Fruit fly (Drosophila melanogaster) whole organism, embryonic: ENCODE results near the gene CG13369.

ENCODE experiments used
- Antp ChIP-seq: fragments of 200-800 bp; sonication (Bioruptor generic); optimal IDR thresholded peaks from 3 replicates; lab custom pipeline; 2016; ENCODE audit warnings: missing biosample characterization, missing genetic modification characterization
- Bteb2 ChIP-seq: fragments of 200-800 bp; sonication (Bioruptor generic); optimal IDR thresholded peaks from 2 replicates; lab custom pipeline; 2016; ENCODE audit warnings: missing biosample characterization, missing genetic modification characterization
- CG10366 ChIP-seq: fragments of 200-800 bp; sonication (Bioruptor generic); IDR thresholded peaks from 2 replicates; pipeline ENCODE4 v1.3.6; 2022; ENCODE audit warnings: missing biosample characterization, missing genetic modification characterization
- CG10959 ChIP-seq: fragments of 200-800 bp; sonication (Bioruptor generic); IDR thresholded peaks from 2 replicates; pipeline ENCODE4 v1.3.6; 2022; ENCODE audit warnings: missing biosample characterization, missing genetic modification characterization
- CG11504 ChIP-seq: fragments of 200-800 bp; sonication (Bioruptor generic); optimal IDR thresholded peaks from 3 replicates; lab custom pipeline; 2019; ENCODE audit warnings: missing biosample characterization, mild to moderate bottlenecking, missing genetic modification characterization, moderate library complexity
- CG12219 ChIP-seq: fragments of 200-800 bp; sonication (Bioruptor generic); optimal IDR thresholded peaks from 3 replicates; lab custom pipeline; 2018; ENCODE audit warnings: missing biosample characterization, mild to moderate bottlenecking, missing genetic modification characterization
- CG12659 ChIP-seq: fragments of 200-800 bp; sonication (Bioruptor generic); optimal IDR thresholded peaks from 3 replicates; lab custom pipeline; 2017; ENCODE audit warnings: mild to moderate bottlenecking, missing biosample characterization, missing genetic modification reagents, missing genetic modification characterization
- CG13424 ChIP-seq: fragments of 200-800 bp; sonication (Bioruptor generic); optimal IDR thresholded peaks from 2 replicates; lab custom pipeline; 2019; ENCODE audit warnings: missing biosample characterization, mild to moderate bottlenecking, missing genetic modification characterization, moderate library complexity
- CG15269 ChIP-seq: fragments of 200-800 bp; sonication (Bioruptor generic); optimal IDR thresholded peaks from 2 replicates; lab custom pipeline; 2018; ENCODE audit warnings: missing biosample characterization, mild to moderate bottlenecking, missing genetic modification characterization, moderate library complexity
- CG1529 ChIP-seq: fragments of 200-800 bp; sonication (Bioruptor generic); optimal IDR thresholded peaks from 3 replicates; lab custom pipeline; 2018; ENCODE audit warnings: missing biosample characterization, missing genetic modification characterization
- CG17186 ChIP-seq: fragments of 200-800 bp; sonication (Bioruptor generic); optimal IDR thresholded peaks from 3 replicates; lab custom pipeline; 2017; ENCODE audit warnings: missing biosample characterization, missing genetic modification reagents, missing genetic modification characterization
- CG30020 ChIP-seq: fragments of 200-800 bp; optimal IDR thresholded peaks from 2 replicates; lab custom pipeline; 2019; ENCODE audit warnings: missing biosample characterization, mild to moderate bottlenecking, missing genetic modification characterization, moderate library complexity
- CG31224 ChIP-seq: fragments of 200-800 bp; sonication (Bioruptor generic); IDR thresholded peaks from 2 replicates; pipeline ENCODE4 v1.3.6; 2022; ENCODE audit warnings: missing biosample characterization, missing genetic modification characterization
- CG32767 ChIP-seq: fragments of 200-800 bp; sonication (Bioruptor generic); IDR thresholded peaks from 2 replicates; pipeline ENCODE4 v1.3.6; 2022; ENCODE audit warnings: missing biosample characterization, missing genetic modification characterization
- CG32772 ChIP-seq: fragments of 200-800 bp; sonication (Bioruptor generic); IDR thresholded peaks from 2 replicates; pipeline ENCODE4 v1.3.6; 2022; ENCODE audit warnings: missing biosample characterization, missing genetic modification characterization
- CG5180 ChIP-seq: fragments of 200-800 bp; sonication (Bioruptor generic); optimal IDR thresholded peaks from 3 replicates; lab custom pipeline; 2017; ENCODE audit warnings: missing biosample characterization, missing genetic modification characterization, mild to moderate bottlenecking, moderate library complexity, missing genetic modification reagents
- CG6175 ChIP-seq: fragments of 200-800 bp; sonication (Bioruptor generic); IDR thresholded peaks from 3 replicates; pipeline ENCODE4 v1.3.6; 2022; ENCODE audit warnings: missing biosample characterization, missing genetic modification characterization
- CG6791 ChIP-seq: fragments of 200-800 bp; sonication (Bioruptor generic); IDR thresholded peaks from 3 replicates; pipeline ENCODE4 v1.3.6; 2022; ENCODE audit warnings: missing biosample characterization, missing genetic modification characterization; ENCODE audit not compliant: partially characterized antibody
- CG7372 ChIP-seq: fragments of 200-800 bp; sonication (Bioruptor generic); IDR thresholded peaks from 2 replicates; pipeline ENCODE4 v1.3.6; 2022; ENCODE audit warnings: missing biosample characterization, missing genetic modification characterization
- CG8944 ChIP-seq: fragments of 200-800 bp; sonication (Bioruptor generic); optimal IDR thresholded peaks from 3 replicates; lab custom pipeline; 2016; ENCODE audit warnings: missing biosample characterization, missing genetic modification characterization
- CG9727 ChIP-seq: fragments of 200-800 bp; sonication (Bioruptor generic); optimal IDR thresholded peaks from 3 replicates; lab custom pipeline; 2017; ENCODE audit warnings: missing biosample characterization, mild to moderate bottlenecking, missing genetic modification characterization
- CG9876 ChIP-seq: fragments of 200-800 bp; sonication (Bioruptor generic); optimal IDR thresholded peaks from 2 replicates; lab custom pipeline; 2016; ENCODE audit warnings: missing biosample characterization, missing genetic modification characterization
- D ChIP-seq, 2 experiments: fragments of 200-800 bp in 1 of 2; fragments of >200 bp in 1 of 2; sonication (Bioruptor generic) in 1 of 2; optimal IDR thresholded peaks; 2 replicates in 1 of 2; 3 replicates in 1 of 2; lab custom pipeline; 2017; ENCODE audit warnings: mild to moderate bottlenecking in 1 of 2, missing biosample characterization in 1 of 2, missing genetic modification characterization in 1 of 2, missing genetic modification reagents in 1 of 2
- Dbx ChIP-seq: fragments of 200-800 bp; sonication (Bioruptor generic); IDR thresholded peaks from 3 replicates; pipeline ENCODE4 v1.3.6; 2022; ENCODE audit warnings: missing biosample characterization, missing genetic modification characterization
- Doc2 ChIP-seq: fragments of 200-800 bp; sonication (Bioruptor generic); IDR thresholded peaks from 2 replicates; pipeline ENCODE4 v1.3.6; 2022; ENCODE audit warnings: missing biosample characterization, missing genetic modification characterization
- E2f2 ChIP-seq: fragments of 200-800 bp; sonication (Bioruptor generic); IDR thresholded peaks from 2 replicates; pipeline ENCODE4 v1.3.6; 2022; ENCODE audit warnings: missing biosample characterization, missing genetic modification characterization
- HLH54F ChIP-seq: fragments of 200-800 bp; sonication (Bioruptor generic); optimal IDR thresholded peaks from 3 replicates; lab custom pipeline; 2016; ENCODE audit warnings: missing biosample characterization, missing genetic modification characterization
- Hand ChIP-seq: fragments of 200-800 bp; sonication (Bioruptor generic); optimal IDR thresholded peaks from 2 replicates; lab custom pipeline; 2017; ENCODE audit warnings: mild to moderate bottlenecking, missing biosample characterization, missing genetic modification reagents, missing genetic modification characterization
- Hmx ChIP-seq: fragments of 200-800 bp; sonication (Bioruptor generic); optimal IDR thresholded peaks from 2 replicates; lab custom pipeline; 2016; ENCODE audit warnings: missing biosample characterization, missing genetic modification characterization
- Mrtf ChIP-seq: fragments of 200-800 bp; sonication (Bioruptor generic); IDR thresholded peaks from 3 replicates; pipeline ENCODE4 v1.3.6; 2022; ENCODE audit warnings: missing biosample characterization, missing genetic modification characterization
- Ptx1 ChIP-seq: fragments of 200-800 bp; sonication (Bioruptor generic); IDR thresholded peaks from 2 replicates; pipeline ENCODE4 v1.3.6; 2022; ENCODE audit warnings: missing biosample characterization, missing genetic modification characterization
- Rfx ChIP-seq: fragments of 200-800 bp; sonication (Bioruptor generic); IDR thresholded peaks from 2 replicates; pipeline ENCODE4 v1.3.6; 2022; ENCODE audit warnings: missing biosample characterization, missing genetic modification characterization
- Side ChIP-seq: fragments of 200-800 bp; sonication (Bioruptor generic); optimal IDR thresholded peaks from 2 replicates; lab custom pipeline; 2016; ENCODE audit warnings: missing biosample characterization, missing genetic modification characterization
- Ssrp ChIP-seq: fragments of 200-800 bp; sonication (Bioruptor generic); optimal IDR thresholded peaks from 2 replicates; lab custom pipeline; 2018; ENCODE audit warnings: missing biosample characterization, mild to moderate bottlenecking, missing genetic modification characterization, moderate library complexity
- Tbp ChIP-seq: fragments of >200 bp; optimal IDR thresholded peaks from 2 replicates; lab custom pipeline; 2018; ENCODE audit warnings: missing biosample characterization, missing genetic modification characterization
- Xrp1 ChIP-seq: fragments of 200-800 bp; sonication (Bioruptor generic); IDR thresholded peaks from 2 replicates; pipeline ENCODE4 v1.3.6; 2022; ENCODE audit warnings: missing biosample characterization, missing genetic modification characterization
- br ChIP-seq: fragments of >200 bp; optimal IDR thresholded peaks from 2 replicates; lab custom pipeline; 2017
- ci ChIP-seq: fragments of 200-800 bp; sonication (Bioruptor generic); IDR thresholded peaks from 3 replicates; pipeline ENCODE4 v1.3.6; 2022; ENCODE audit warnings: missing biosample characterization, missing genetic modification characterization
- dysf ChIP-seq: fragments of 200-800 bp; sonication (Bioruptor generic); IDR thresholded peaks from 3 replicates; pipeline ENCODE4 v1.3.6; 2022; ENCODE audit warnings: missing biosample characterization, missing genetic modification characterization
- gcm ChIP-seq: fragments of 200-800 bp; sonication (Bioruptor generic); optimal IDR thresholded peaks from 2 replicates; lab custom pipeline; 2019; ENCODE audit warnings: missing biosample characterization, mild to moderate bottlenecking, missing genetic modification characterization, moderate library complexity
- gem ChIP-seq: fragments of 200-800 bp; sonication (Bioruptor generic); optimal IDR thresholded peaks from 2 replicates; lab custom pipeline; 2019; ENCODE audit warnings: missing biosample characterization, mild to moderate bottlenecking, missing genetic modification characterization, moderate library complexity
- gsb-n ChIP-seq: fragments of 200-800 bp; sonication (Bioruptor generic); optimal IDR thresholded peaks from 3 replicates; lab custom pipeline; 2018; ENCODE audit warnings: missing biosample characterization, mild to moderate bottlenecking, missing genetic modification characterization
- gt ChIP-seq: fragments of 200-800 bp; sonication (Bioruptor generic); IDR thresholded peaks from 2 replicates; pipeline ENCODE4 v1.3.6; 2022; ENCODE audit warnings: missing biosample characterization, missing genetic modification characterization
- hbn ChIP-seq: fragments of 200-800 bp; sonication (Bioruptor generic); IDR thresholded peaks from 2 replicates; pipeline ENCODE4 v1.3.6; 2022; ENCODE audit warnings: missing biosample characterization, missing genetic modification characterization; ENCODE audit not compliant: partially characterized antibody
- lab ChIP-seq: fragments of 200-800 bp; sonication (Bioruptor generic); optimal IDR thresholded peaks from 3 replicates; lab custom pipeline; 2017; ENCODE audit warnings: missing biosample characterization, missing genetic modification characterization, mild to moderate bottlenecking, moderate library complexity, missing genetic modification reagents
- mirr ChIP-seq: fragments of 200-800 bp; sonication (Bioruptor generic); optimal IDR thresholded peaks from 3 replicates; lab custom pipeline; 2018; ENCODE audit warnings: missing biosample characterization, mild to moderate bottlenecking, missing genetic modification characterization
- nau ChIP-seq: fragments of 200-800 bp; sonication (Bioruptor generic); optimal IDR thresholded peaks from 3 replicates; lab custom pipeline; 2017; ENCODE audit warnings: missing biosample characterization, mild to moderate bottlenecking, missing genetic modification characterization, missing genetic modification reagents
- phol ChIP-seq: fragments of 200-800 bp; sonication (Bioruptor generic); optimal IDR thresholded peaks from 3 replicates; lab custom pipeline; 2018; ENCODE audit warnings: missing biosample characterization, mild to moderate bottlenecking, missing genetic modification characterization, moderate library complexity
- row ChIP-seq: fragments of 200-800 bp; sonication (Bioruptor generic); IDR thresholded peaks from 3 replicates; pipeline ENCODE4 v1.3.6; 2022; ENCODE audit warnings: missing biosample characterization, missing genetic modification characterization
- sim ChIP-seq: fragments of 200-800 bp; sonication (Bioruptor generic); IDR thresholded peaks from 2 replicates; pipeline ENCODE4 v1.3.6; 2022; ENCODE audit warnings: missing biosample characterization, missing genetic modification characterization
- usp ChIP-seq: fragments of >200 bp; optimal IDR thresholded peaks from 2 replicates; lab custom pipeline; 2017; ENCODE audit warnings: missing biosample characterization, missing genetic modification characterization
- wdn ChIP-seq: fragments of 200-800 bp; sonication (Bioruptor generic); IDR thresholded peaks from 2 replicates; pipeline ENCODE4 v1.3.6; 2022; ENCODE audit warnings: missing biosample characterization, missing genetic modification characterization

The CG13369 gene

DNA sequence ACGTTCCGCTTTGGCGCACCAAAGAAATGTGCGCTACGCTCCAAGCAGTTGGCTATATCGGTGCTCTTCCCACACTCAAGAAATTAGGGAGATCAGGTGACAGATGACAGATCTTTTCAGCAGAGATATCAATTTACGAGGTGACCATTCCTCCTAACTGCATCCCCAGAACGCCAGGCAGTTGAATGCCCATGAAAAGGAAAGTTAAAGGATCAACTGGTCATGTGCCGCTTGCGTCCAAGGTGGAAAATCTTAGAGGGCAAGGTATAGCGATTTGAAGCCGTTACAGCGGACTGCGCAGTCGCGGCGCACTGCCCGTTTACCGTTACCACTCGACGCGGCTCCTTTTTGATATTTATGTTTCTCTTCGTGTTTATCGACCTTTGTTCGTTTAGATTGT lies 4.7 kb upstream of the CG13369 start (continued):
- TF ChIP-seq gem (tag; lab: Kevin White, UChicago) (peak; percentile 55), CG9727 (GFP tag; lab: Kevin White, UChicago) (peak; percentile 42), dysf (GFP tag; lab: Robert Waterston, UW) (peak; percentile 62), E2f2 (GFP tag; lab: Robert Waterston, UW) (0 out of 2 replicates have a peak, but pooled peaks have one; percentile 13), Side (GFP tag; lab: Kevin White, UChicago) (peak; percentile 18), CG12659 (GFP tag; lab: Kevin White, UChicago) (peak; percentile 3), gsb-n (tag; lab: Kevin White, UChicago) (peak; percentile 10), wdn (no peak), gt (no peak), CG15269 (tag; lab: Kevin White, UChicago) (peak; percentile 37), Hand (GFP tag; lab: Kevin White, UChicago) (no peak), Ptx1 (peak; percentile 46; the same call in 1 of the 2 replicates), CG1529 (GFP tag; lab: Kevin White, UChicago) (no peak), CG9876 (GFP tag; lab: Kevin White, UChicago) (peak; percentile 9), CG30020 (tag; lab: Kevin White, UChicago) (no peak), D (optimal IDR thresholded peaks at IDR 0.05; lab: Kevin White, UChicago) (no peak), D (GFP tag; optimal IDR thresholded peaks at IDR 0.05; lab: Kevin White, UChicago) (peak; percentile 25), br (lab: Kevin White, UChicago) (no peak), CG11504 (tag; lab: Kevin White, UChicago) (peak; percentile 42), Mrtf (no peak), Dbx (0 out of 3 replicates have a peak, but pooled peaks have one; percentile 30), CG5180 (peak; percentile 3), sim (no peak), nau (GFP tag; lab: Kevin White, UChicago) (no peak), usp (GFP tag; lab: Kevin White, UChicago) (no peak), Rfx (GFP tag; lab: Robert Waterston, UW) (peak; percentile 24; the same call in 1 of the 2 replicates), CG32772 (GFP tag; lab: Robert Waterston, UW) (no peak), Tbp (no peak), CG12219 (GFP tag; lab: Kevin White, UChicago) (peak; percentile 11), CG6175 (no peak), CG13424 (tag; lab: Kevin White, UChicago) (peak; percentile 11), CG17186 (no peak), ci (GFP tag; lab: Robert Waterston, UW) (no peak), CG7372 (GFP tag; lab: Robert Waterston, UW) (no peak), gcm (GFP tag; lab: Kevin White, UChicago) (peak; percentile 1), Xrp1 (GFP tag; lab: Robert Waterston, UW) (no peak), CG31224 (no peak), HLH54F (GFP tag; lab: Kevin White, UChicago) (no peak), Bteb2 (GFP tag; lab: Kevin White, UChicago) (no peak), CG32767 (GFP tag; lab: Robert Waterston, UW) (no peak), phol (peak; percentile 34), Ssrp (tag; lab: Kevin White, UChicago) (peak; percentile 28), Antp (peak; percentile 45), hbn (no peak), CG10366 (GFP tag; lab: Robert Waterston, UW) (no peak), Hmx (GFP tag; lab: Kevin White, UChicago) (no peak), row (GFP tag; lab: Robert Waterston, UW) (peak; percentile 60), Doc2 (GFP tag; lab: Robert Waterston, UW) (no peak), CG8944 (GFP tag; lab: Kevin White, UChicago) (peak; percentile 39), mirr (GFP tag; lab: Kevin White, UChicago) (no peak), lab (peak; percentile 1), CG6791 (no peak), CG10959 (no peak)
